Fruit fly (Drosophila melanogaster) whole organism, prepupa: Measurements from ENCODE around the gene Pino.

Experiments
- CG10631 ChIP-seq: fragments of 200-800 bp; sonication (Bioruptor generic); optimal IDR thresholded peaks from 2 replicates; lab custom pipeline; 2016; ENCODE audit warnings: missing biosample characterization, missing genetic modification characterization
- CG10669 ChIP-seq: fragments of 200-800 bp; sonication (Bioruptor generic); optimal IDR thresholded peaks from 3 replicates; lab custom pipeline; 2018; ENCODE audit warnings: missing biosample characterization, mild to moderate bottlenecking, missing genetic modification characterization, moderate library complexity
- CG11294 ChIP-seq: fragments of 200-800 bp; sonication (Bioruptor generic); IDR thresholded peaks from 2 replicates; pipeline ENCODE4 v1.3.6; 2022; ENCODE audit warnings: missing biosample characterization, missing genetic modification characterization
- CG11762 ChIP-seq: fragments of 200-800 bp; sonication (Bioruptor generic); optimal IDR thresholded peaks from 3 replicates; lab custom pipeline; 2016; ENCODE audit warnings: missing biosample characterization, missing genetic modification characterization; ENCODE audit not compliant: insufficient read depth
- CG11902 ChIP-seq: fragments of 200-800 bp; sonication (Bioruptor generic); optimal IDR thresholded peaks from 3 replicates; lab custom pipeline; 2016; ENCODE audit warnings: missing biosample characterization, missing genetic modification characterization
- CG15336 ChIP-seq: fragments of 200-800 bp; sonication (Bioruptor generic); IDR thresholded peaks from 2 replicates; pipeline ENCODE4 v1.3.6; 2022; ENCODE audit warnings: missing biosample characterization, missing genetic modification characterization
- CG1621 ChIP-seq: fragments of 200-800 bp; sonication (Bioruptor generic); optimal IDR thresholded peaks from 3 replicates; lab custom pipeline; 2018; ENCODE audit warnings: missing biosample characterization, mild to moderate bottlenecking, missing genetic modification characterization
- CG16779 ChIP-seq: fragments of 200-800 bp; sonication (Bioruptor generic); optimal IDR thresholded peaks from 3 replicates; lab custom pipeline; 2017; ENCODE audit warnings: missing biosample characterization, mild to moderate bottlenecking, missing genetic modification characterization
- CG3032 ChIP-seq: fragments of 200-800 bp; optimal IDR thresholded peaks from 2 replicates; lab custom pipeline; 2019; ENCODE audit warnings: missing biosample characterization, mild to moderate bottlenecking, missing genetic modification characterization, moderate library complexity
- CG31627 ChIP-seq: fragments of 200-800 bp; sonication (Bioruptor generic); optimal IDR thresholded peaks from 3 replicates; lab custom pipeline; 2016; ENCODE audit warnings: missing biosample characterization, missing genetic modification characterization
- CG32006 ChIP-seq: fragments of 200-800 bp; sonication (Bioruptor generic); optimal IDR thresholded peaks from 3 replicates; lab custom pipeline; 2017; ENCODE audit warnings: missing biosample characterization, mild to moderate bottlenecking, missing genetic modification characterization
- CG34406 ChIP-seq: fragments of 200-800 bp; sonication (Bioruptor generic); optimal IDR thresholded peaks from 3 replicates; lab custom pipeline; 2016; ENCODE audit warnings: missing biosample characterization, missing genetic modification characterization
- CG3919 ChIP-seq: fragments of 200-800 bp; sonication (Bioruptor generic); optimal IDR thresholded peaks from 3 replicates; lab custom pipeline; 2016; ENCODE audit warnings: missing biosample characterization, missing genetic modification characterization
- CG4318 ChIP-seq: fragments of 200-800 bp; sonication (Bioruptor generic); optimal IDR thresholded peaks from 3 replicates; lab custom pipeline; 2017; ENCODE audit warnings: missing biosample characterization, mild to moderate bottlenecking, missing genetic modification characterization
- CG6276 ChIP-seq: fragments of 200-800 bp; sonication (Bioruptor generic); optimal IDR thresholded peaks from 2 replicates; lab custom pipeline; 2017; ENCODE audit warnings: missing biosample characterization, mild to moderate bottlenecking, missing genetic modification characterization
- CG6808 ChIP-seq: fragments of 200-800 bp; sonication (Bioruptor generic); optimal IDR thresholded peaks from 3 replicates; lab custom pipeline; 2017; ENCODE audit warnings: missing biosample characterization, missing genetic modification characterization, mild to moderate bottlenecking, moderate library complexity, missing genetic modification reagents
- CG6854 ChIP-seq: fragments of 200-800 bp; sonication (Bioruptor generic); optimal IDR thresholded peaks from 2 replicates; lab custom pipeline; 2017; ENCODE audit warnings: missing biosample characterization, mild to moderate bottlenecking, missing genetic modification characterization
- CG7368 ChIP-seq: fragments of 200-800 bp; sonication (Bioruptor generic); optimal IDR thresholded peaks from 3 replicates; lab custom pipeline; 2016; ENCODE audit warnings: missing biosample characterization, missing genetic modification characterization
- CG8119 ChIP-seq: fragments of 200-800 bp; sonication (Bioruptor generic); IDR thresholded peaks from 3 replicates; pipeline ENCODE4 v1.3.6; 2022; ENCODE audit warnings: missing biosample characterization, missing genetic modification characterization
- CG8319 ChIP-seq: fragments of 200-800 bp; sonication (Bioruptor generic); optimal IDR thresholded peaks from 3 replicates; lab custom pipeline; 2016; ENCODE audit warnings: missing biosample characterization, missing genetic modification characterization
- CG9139 ChIP-seq: fragments of 200-800 bp; sonication (Bioruptor generic); optimal IDR thresholded peaks from 3 replicates; lab custom pipeline; 2017; ENCODE audit warnings: missing biosample characterization, mild to moderate bottlenecking, missing genetic modification characterization
- Eip75B ChIP-seq: fragments of 200-800 bp; sonication (Bioruptor generic); optimal IDR thresholded peaks from 3 replicates; lab custom pipeline; 2016; ENCODE audit warnings: missing biosample characterization, missing genetic modification characterization
- Eip78C ChIP-seq: fragments of 200-800 bp; sonication (Bioruptor generic); peaks from one replicate; lab custom pipeline; 2016; ENCODE audit warnings: missing biosample characterization, missing genetic modification characterization
- Eip93F ChIP-seq: fragments of 200-800 bp; sonication (Bioruptor generic); optimal IDR thresholded peaks from 2 replicates; lab custom pipeline; 2016; ENCODE audit warnings: missing biosample characterization, mild to moderate bottlenecking, missing genetic modification characterization
- Ets21C ChIP-seq: fragments of 200-800 bp; sonication (Bioruptor generic); optimal IDR thresholded peaks from 3 replicates; lab custom pipeline; 2016; ENCODE audit warnings: missing biosample characterization, missing genetic modification characterization
- Gug ChIP-seq: fragments of 200-800 bp; sonication (Bioruptor generic); IDR thresholded peaks from 2 replicates; pipeline ENCODE4 v1.3.6; 2022; ENCODE audit warnings: missing biosample characterization, missing genetic modification characterization
- Hr38 ChIP-seq: sonication (Bioruptor generic); optimal IDR thresholded peaks from 2 replicates; lab custom pipeline; 2016; ENCODE audit warnings: missing biosample characterization, missing genetic modification characterization
- Hr4 ChIP-seq: fragments of 200-800 bp; sonication (Bioruptor generic); optimal IDR thresholded peaks from 3 replicates; lab custom pipeline; 2016; ENCODE audit warnings: missing biosample characterization, missing genetic modification characterization
- Lpt ChIP-seq: fragments of 200-800 bp; sonication (Bioruptor generic); optimal IDR thresholded peaks from 3 replicates; lab custom pipeline; 2016; ENCODE audit warnings: missing biosample characterization, missing genetic modification characterization
- Met ChIP-seq: fragments of 200-800 bp; sonication (Bioruptor generic); optimal IDR thresholded peaks from 3 replicates; lab custom pipeline; 2016; ENCODE audit warnings: missing biosample characterization, missing genetic modification characterization
- OdsH ChIP-seq: fragments of 200-800 bp; sonication (Bioruptor generic); optimal IDR thresholded peaks from 3 replicates; lab custom pipeline; 2016; ENCODE audit warnings: missing biosample characterization, missing genetic modification characterization
- Smox ChIP-seq: fragments of 200-800 bp; sonication (Bioruptor generic); optimal IDR thresholded peaks from 3 replicates; lab custom pipeline; 2016; ENCODE audit warnings: missing biosample characterization, missing genetic modification characterization
- Sox102F ChIP-seq: fragments of 200-800 bp; sonication (Bioruptor generic); optimal IDR thresholded peaks from 2 replicates; lab custom pipeline; 2016; ENCODE audit warnings: missing biosample characterization, mild to moderate bottlenecking, missing genetic modification characterization
- Sox14 ChIP-seq: fragments of 200-800 bp; sonication (Bioruptor generic); optimal IDR thresholded peaks from 3 replicates; lab custom pipeline; 2016; ENCODE audit warnings: missing biosample characterization, missing genetic modification characterization
- Sox15 ChIP-seq: fragments of 200-800 bp; sonication (Bioruptor generic); optimal IDR thresholded peaks from 3 replicates; lab custom pipeline; 2016; ENCODE audit warnings: missing biosample characterization, missing genetic modification characterization
- acj6 ChIP-seq: fragments of 200-800 bp; sonication (Bioruptor generic); optimal IDR thresholded peaks from 3 replicates; lab custom pipeline; 2016; ENCODE audit warnings: missing biosample characterization, missing genetic modification characterization
- cyc ChIP-seq: fragments of 200-800 bp; sonication (Bioruptor generic); optimal IDR thresholded peaks from 3 replicates; lab custom pipeline; 2016; ENCODE audit warnings: missing biosample characterization, missing genetic modification characterization
- dac ChIP-seq: fragments of 200-800 bp; sonication (Bioruptor generic); optimal IDR thresholded peaks from 2 replicates; lab custom pipeline; 2017; ENCODE audit warnings: missing biosample characterization, mild to moderate bottlenecking, missing genetic modification characterization
- dsx ChIP-seq: fragments of 200-800 bp; optimal IDR thresholded peaks from 3 replicates; lab custom pipeline; 2019; ENCODE audit warnings: missing biosample characterization, mild to moderate bottlenecking, missing genetic modification characterization, moderate library complexity; ENCODE audit not compliant: poor library complexity, severe bottlenecking
- eg ChIP-seq: fragments of 200-800 bp; sonication (Bioruptor generic); IDR thresholded peaks from 3 replicates; pipeline ENCODE4 v1.3.6; 2022; ENCODE audit warnings: missing biosample characterization, missing genetic modification characterization
- esn ChIP-seq: fragments of 200-800 bp; sonication (Bioruptor generic); optimal IDR thresholded peaks from 2 replicates; lab custom pipeline; 2016; ENCODE audit warnings: missing biosample characterization, mild to moderate bottlenecking, missing genetic modification characterization, moderate library complexity
- fd59A ChIP-seq: fragments of 200-800 bp; sonication (Bioruptor generic); optimal IDR thresholded peaks from 2 replicates; lab custom pipeline; 2017; ENCODE audit warnings: missing biosample characterization, mild to moderate bottlenecking, missing genetic modification characterization, missing genetic modification reagents
- lz ChIP-seq: fragments of 200-800 bp; sonication (Bioruptor generic); optimal IDR thresholded peaks from 3 replicates; lab custom pipeline; 2016; ENCODE audit warnings: missing biosample characterization, missing genetic modification characterization
- pdm3 ChIP-seq: fragments of 200-800 bp; sonication (Bioruptor generic); optimal IDR thresholded peaks from 3 replicates; lab custom pipeline; 2016; ENCODE audit warnings: missing biosample characterization, missing genetic modification characterization
- salr ChIP-seq, 2 experiments: fragments of 200-800 bp; sonication (Bioruptor generic); optimal IDR thresholded peaks; 3 replicates each; lab custom pipeline; 2016 to 2018; ENCODE audit warnings: missing biosample characterization in 2 of 2, missing genetic modification characterization in 2 of 2, mild to moderate bottlenecking in 1 of 2
- ss ChIP-seq, 2 experiments: fragments of 200-800 bp; sonication (Bioruptor generic); optimal IDR thresholded peaks; 2 replicates in 1 of 2; 3 replicates in 1 of 2; lab custom pipeline; 2017 to 2018; ENCODE audit warnings: mild to moderate bottlenecking in 2 of 2, missing biosample characterization in 2 of 2, missing genetic modification characterization in 2 of 2, moderate library complexity in 1 of 2
- svp ChIP-seq: fragments of 200-800 bp; sonication (Bioruptor generic); peaks from one replicate; lab custom pipeline; 2016; ENCODE audit warnings: missing biosample characterization, missing genetic modification characterization
- topi ChIP-seq: fragments of 200-800 bp; sonication (Bioruptor generic); optimal IDR thresholded peaks from 3 replicates; lab custom pipeline; 2016; ENCODE audit warnings: missing biosample characterization, missing genetic modification characterization
- vri ChIP-seq: fragments of 200-800 bp; sonication (Bioruptor generic); optimal IDR thresholded peaks from 3 replicates; lab custom pipeline; 2016; ENCODE audit warnings: missing biosample characterization, mild to moderate bottlenecking, missing genetic modification characterization

The Pino gene

dm6 chr2L:1072184-1072583, 56.6 kb downstream of the Pino start (continued):
- peak; percentile 20 for TF ChIP-seq CG34406 (GFP tag; lab: Kevin White, UChicago)
- peak; percentile 58 for TF ChIP-seq CG3032 (tag; lab: Kevin White, UChicago)
- peak; percentile 51 for TF ChIP-seq CG9139 (GFP tag; lab: Kevin White, UChicago)
- TF ChIP-seq CG11762 (GFP tag; lab: Kevin White, UChicago): peak; percentile 61
- TF ChIP-seq eg: peak; percentile 78
- TF ChIP-seq fd59A (GFP tag; lab: Kevin White, UChicago): peak; percentile 60
- peak; percentile 89 for TF ChIP-seq Hr38 (GFP tag; lab: Kevin White, UChicago)

dm6 chr2L:1070941-1071340, 57.8 kb downstream of the Pino start:
- no peak for TF ChIP-seq CG1621 (tag; lab: Kevin White, UChicago)
- TF ChIP-seq Ets21C: peak; percentile 24
- TF ChIP-seq CG6808 (GFP tag; lab: Kevin White, UChicago): peak; percentile 2
- TF ChIP-seq CG7368: no peak
- TF ChIP-seq CG8319 (GFP tag; lab: Kevin White, UChicago): no peak
- TF ChIP-seq CG31627: peak; percentile 46
- peak; percentile 26 for TF ChIP-seq Smox (GFP tag; lab: Kevin White, UChicago)
- TF ChIP-seq CG16779 (tag; lab: Kevin White, UChicago): no peak
- peak; percentile 71 for TF ChIP-seq svp
- peak; percentile 51 for TF ChIP-seq CG3919 (GFP tag; lab: Kevin White, UChicago)
- no peak for TF ChIP-seq CG11294
- TF ChIP-seq Lpt: no peak
- no peak for TF ChIP-seq dsx (GFP tag; lab: Kevin White, UChicago)
- no peak for TF ChIP-seq dac
- TF ChIP-seq CG8119 (GFP tag; lab: Robert Waterston, UW): no peak
- peak; percentile 10 for TF ChIP-seq Sox102F (GFP tag; lab: Kevin White, UChicago)
- peak; percentile 24 for TF ChIP-seq Sox14 (GFP tag; lab: Kevin White, UChicago)
- TF ChIP-seq Eip78C (GFP tag; lab: Kevin White, UChicago): peak; percentile 73
- no peak for TF ChIP-seq Hr4 (GFP tag; lab: Kevin White, UChicago)
- TF ChIP-seq cyc (GFP tag; lab: Kevin White, UChicago): peak; percentile 26
- TF ChIP-seq CG10669 (GFP tag; lab: Kevin White, UChicago): no peak
- no peak for TF ChIP-seq Eip93F (GFP tag; lab: Kevin White, UChicago)
- TF ChIP-seq Hr38 (GFP tag; lab: Kevin White, UChicago): no peak
- no peak for TF ChIP-seq CG15336 (GFP tag; lab: Robert Waterston, UW)
- TF ChIP-seq Eip75B (GFP tag; lab: Kevin White, UChicago): peak; percentile 15
- no peak for TF ChIP-seq pdm3 (GFP tag; lab: Kevin White, UChicago)
- peak; percentile 14 for TF ChIP-seq CG32006 (GFP tag; lab: Kevin White, UChicago)
- peak; percentile 7 for TF ChIP-seq CG11762 (GFP tag; lab: Kevin White, UChicago)
- TF ChIP-seq acj6 (GFP tag; lab: Kevin White, UChicago): peak; percentile 36
- TF ChIP-seq ss (GFP tag; optimal IDR thresholded peaks at IDR 0.05; lab: Kevin White, UChicago): no peak
- TF ChIP-seq CG9139 (GFP tag; lab: Kevin White, UChicago): no peak
- TF ChIP-seq Sox15: peak; percentile 25
- no peak for TF ChIP-seq lz (GFP tag; lab: Kevin White, UChicago)
- no peak for TF ChIP-seq salr (GFP tag; optimal IDR thresholded peaks at IDR 0.05; lab: Kevin White, UChicago)
- TF ChIP-seq CG4318 (GFP tag; lab: Kevin White, UChicago): no peak
- TF ChIP-seq CG3032 (tag; lab: Kevin White, UChicago): no peak
- peak; percentile 11 for TF ChIP-seq vri
- TF ChIP-seq CG6276: peak; percentile 7
- no peak for TF ChIP-seq CG34406 (GFP tag; lab: Kevin White, UChicago)
- peak; percentile 20 for TF ChIP-seq esn (GFP tag; lab: Kevin White, UChicago)
- TF ChIP-seq CG11902 (GFP tag; lab: Kevin White, UChicago): no peak
- peak; percentile 35 for TF ChIP-seq CG10631 (GFP tag; lab: Kevin White, UChicago)
- no peak for TF ChIP-seq CG6854
- TF ChIP-seq OdsH (GFP tag; lab: Kevin White, UChicago): peak; percentile 25
- peak; percentile 40 for TF ChIP-seq Met (GFP tag; lab: Kevin White, UChicago)
- no peak for TF ChIP-seq eg
- no peak for TF ChIP-seq topi (GFP tag; lab: Kevin White, UChicago)
- TF ChIP-seq Gug (GFP tag; lab: Robert Waterston, UW): no peak
